Worm (Caenorhabditis elegans) whole organism, late embryonic: ENCODE data around the gene srg-40.

Source experiments
- Y22D7AL.16 ChIP-seq: sonication (generic microtip); optimal IDR thresholded peaks from 2 replicates; lab custom pipeline; 2016; ENCODE audit warnings: missing genetic modification characterization, missing compliant biosample characterization
- ceh-14 ChIP-seq: sonication (generic microtip); optimal IDR thresholded peaks from 2 replicates; lab custom pipeline; 2016; ENCODE audit warnings: missing genotype, missing genetic modification characterization, missing compliant biosample characterization
- elt-2 ChIP-seq: sonication (generic microtip); optimal IDR thresholded peaks from 2 replicates; lab custom pipeline; 2016; ENCODE audit warnings: missing genetic modification reagents, missing genetic modification characterization, missing compliant biosample characterization
- pha-4 ChIP-seq: fragments of 150-350 bp; optimal IDR thresholded peaks from 2 replicates; lab custom pipeline; 2018; ENCODE audit warnings: missing biosample characterization, missing genetic modification reagents, missing genetic modification characterization
- syd-9 ChIP-seq: sonication (generic microtip); optimal IDR thresholded peaks from 2 replicates; lab custom pipeline; 2016; ENCODE audit warnings: mild to moderate bottlenecking, missing genetic modification characterization, moderate library complexity, missing compliant biosample characterization

- TF ChIP-seq pha-4 = no peak
- no peak for TF ChIP-seq syd-9 (tag; lab: Kevin White, UChicago)
- TF ChIP-seq elt-2 = no peak
- TF ChIP-seq ceh-14 = no peak
- no peak for TF ChIP-seq Y22D7AL.16
These were observed 7.8 kb downstream of the srg-40 start for ce11 chrV:11156589-11156988.
